Fruit fly (Drosophila melanogaster) whole organism, prepupa: ENCODE results near the gene Smug.

ENCODE experiments used
- CG6808 ChIP-seq: fragments of 200-800 bp; sonication (Bioruptor generic); optimal IDR thresholded peaks from 3 replicates; lab custom pipeline; 2017; ENCODE audit warnings: missing biosample characterization, missing genetic modification characterization, mild to moderate bottlenecking, moderate library complexity, missing genetic modification reagents
- CG9139 ChIP-seq: fragments of 200-800 bp; sonication (Bioruptor generic); optimal IDR thresholded peaks from 3 replicates; lab custom pipeline; 2017; ENCODE audit warnings: missing biosample characterization, mild to moderate bottlenecking, missing genetic modification characterization
- OdsH ChIP-seq: fragments of 200-800 bp; sonication (Bioruptor generic); optimal IDR thresholded peaks from 3 replicates; lab custom pipeline; 2016; ENCODE audit warnings: missing biosample characterization, missing genetic modification characterization
- dac ChIP-seq: fragments of 200-800 bp; sonication (Bioruptor generic); optimal IDR thresholded peaks from 2 replicates; lab custom pipeline; 2017; ENCODE audit warnings: missing biosample characterization, mild to moderate bottlenecking, missing genetic modification characterization

- TF ChIP-seq dac (GFP tag; lab: Kevin White, UChicago), result no peak
- TF ChIP-seq CG6808 (GFP tag; lab: Kevin White, UChicago), result no peak
- no peak for TF ChIP-seq CG9139 (GFP tag; lab: Kevin White, UChicago)
- no peak for TF ChIP-seq OdsH (GFP tag; lab: Kevin White, UChicago)
These were observed 30.2 kb upstream of the Smug start, which contains the start of gene CG34278 for dm6 chr3R:17120165-17120564.
